Worm (Caenorhabditis elegans) whole organism, L2 larva: ENCODE results near the gene lgc-14.

Experiments
- aly-2 ChIP-seq: fragments of 150-350 bp; optimal IDR thresholded peaks from 2 replicates; lab custom pipeline; 2014; ENCODE audit warnings: missing biosample characterization, missing genetic modification characterization
- ama-1 ChIP-seq: fragments of 150-350 bp; optimal IDR thresholded peaks from 2 replicates; lab custom pipeline; 2018; ENCODE audit warnings: inconsistent platforms
- crh-2 ChIP-seq: sonication (generic microtip); optimal IDR thresholded peaks from 2 replicates; lab custom pipeline; 2017; ENCODE audit warnings: missing biosample characterization, missing genetic modification characterization
- fos-1 ChIP-seq: fragments of 150-350 bp; optimal IDR thresholded peaks from 2 replicates; lab custom pipeline; 2014; ENCODE audit warnings: missing biosample characterization, missing genetic modification characterization
- nhr-12 ChIP-seq: fragments of 150-350 bp; optimal IDR thresholded peaks from 2 replicates; lab custom pipeline; 2014; ENCODE audit warnings: missing biosample characterization, missing genetic modification characterization
- nhr-25 ChIP-seq: fragments of 150-350 bp; sonication (generic microtip); optimal IDR thresholded peaks from 3 replicates; lab custom pipeline; 2014; ENCODE audit warnings: missing biosample characterization, missing genetic modification characterization
- snpc-4 ChIP-seq: fragments of 150-350 bp; optimal IDR thresholded peaks from 2 replicates; lab custom pipeline; 2014; ENCODE audit warnings: missing biosample characterization, missing genetic modification characterization
- unc-39 ChIP-seq: fragments of 150-350 bp; optimal IDR thresholded peaks from 2 replicates; lab custom pipeline; 2014; ENCODE audit warnings: missing biosample characterization, missing genetic modification characterization
- zag-1 ChIP-seq: fragments of 150-350 bp; optimal IDR thresholded peaks from 2 replicates; lab custom pipeline; 2014; ENCODE audit warnings: missing biosample characterization, missing genetic modification characterization

DNA sequence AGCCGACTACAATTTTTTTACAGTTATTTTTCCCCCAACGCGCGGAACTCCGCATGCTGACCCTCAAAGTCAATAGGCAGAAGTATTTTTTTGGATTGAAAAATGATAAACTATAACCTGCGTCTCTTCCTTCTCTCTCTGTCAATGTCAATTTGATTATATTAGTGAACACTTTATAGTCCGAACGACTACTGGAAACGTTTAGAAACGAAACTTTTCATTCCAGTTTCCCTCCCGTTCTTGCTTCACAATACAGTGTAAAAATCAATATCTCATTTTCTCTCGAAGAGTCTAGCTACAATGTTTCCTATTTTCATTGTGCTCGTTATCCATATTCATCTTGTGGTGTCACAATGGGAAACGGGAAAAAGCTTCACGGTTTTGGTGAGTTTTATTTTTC, 43.1 kb upstream of the lgc-14 start, which contains the start of gene lgc-24:
- TF ChIP-seq fos-1 (tag; lab: Kevin White, UChicago) (no peak), zag-1 (tag; lab: Kevin White, UChicago) (no peak), nhr-25 (tag; lab: Kevin White, UChicago) (no peak), unc-39 (tag; lab: Kevin White, UChicago) (no peak), snpc-4 (no peak), crh-2 (tag; lab: Kevin White, UChicago) (no peak), nhr-12 (tag; lab: Kevin White, UChicago) (no peak), ama-1 (lab: Kevin White, UChicago) (no peak), aly-2 (tag; lab: Kevin White, UChicago) (no peak)
